Worm (Caenorhabditis elegans) whole organism, L1 larva: Measurements from ENCODE around the gene sru-18.

ENCODE experiments used
- elt-2 ChIP-seq: sonication (generic microtip); optimal IDR thresholded peaks from 2 replicates; lab custom pipeline; 2016; ENCODE audit warnings: missing genetic modification characterization, mild to moderate bottlenecking, inconsistent platforms, missing compliant biosample characterization, missing genetic modification reagents
- nhr-237 ChIP-seq: fragments of 150-350 bp; optimal IDR thresholded peaks from 2 replicates; lab custom pipeline; 2014; ENCODE audit warnings: missing biosample characterization, missing genetic modification characterization
- nhr-77 ChIP-seq: fragments of 150-350 bp; optimal IDR thresholded peaks from 2 replicates; lab custom pipeline; 2014; ENCODE audit warnings: missing biosample characterization, missing genetic modification characterization

ce11 chrIV:12520150-12520549 lies 18.1 kb downstream of the sru-18 start, which contains the start of gene tsp-4:
- no peak for TF ChIP-seq nhr-237 (tag; lab: Kevin White, UChicago)
- TF ChIP-seq elt-2 (tag; lab: Kevin White, UChicago): no peak
- TF ChIP-seq nhr-77 (tag; lab: Kevin White, UChicago): no peak
